Worm (Caenorhabditis elegans): ENCODE results near the gene Y38F1A.1.

- TF ChIP-seq Y116A8C.19 (tag; optimal IDR thresholded peaks at IDR 0.05; ENCODE audit: borderline replicate concordance) (no peak), lin-13 (GFP tag; optimal IDR thresholded peaks at IDR 0.05) (no peak), ceh-82 (tag; optimal IDR thresholded peaks at IDR 0.05) (no peak), mep-1 (tag; optimal IDR thresholded peaks at IDR 0.05) (no peak), dpl-1 (GFP tag; optimal IDR thresholded peaks at IDR 0.05) (no peak)
These were observed 50.4 kb downstream of the Y38F1A.1 start, which contains the start of gene clec-66 for ce11 chrII:12904174-12904573.

All from whole organism, L1 larva.